Fruit fly (Drosophila melanogaster): ENCODE results near the gene Anp.

dm6 chr3R:30236994-30237393 is 27.2 kb downstream of the Anp start:
- TF ChIP-seq CG10431 (GFP tag; optimal IDR thresholded peaks at IDR 0.05), result no peak
- TF ChIP-seq gt (GFP tag; IDR thresholded peaks at IDR 0.05), result no peak
- no peak for TF ChIP-seq CG2120 (GFP tag; optimal IDR thresholded peaks at IDR 0.05)
- TF ChIP-seq Hand (GFP tag; optimal IDR thresholded peaks at IDR 0.05), result no peak
- no peak for TF ChIP-seq unc-4 (GFP tag; IDR thresholded peaks at IDR 0.05; ENCODE audit: partially characterized antibody)
- TF ChIP-seq Dref (GFP tag; IDR thresholded peaks at IDR 0.05), result no peak
- TF ChIP-seq maf-S (GFP tag; optimal IDR thresholded peaks at IDR 0.05), result no peak
- no peak for TF ChIP-seq Lpt (GFP tag; optimal IDR thresholded peaks at IDR 0.05)
- TF ChIP-seq CG7928 (GFP tag; optimal IDR thresholded peaks at IDR 0.05), result no peak
- TF ChIP-seq org-1 (GFP tag; optimal IDR thresholded peaks at IDR 0.05), result no peak
- no peak for TF ChIP-seq fru (optimal IDR thresholded peaks at IDR 0.05)
- TF ChIP-seq tgo (GFP tag; IDR thresholded peaks at IDR 0.05), result no peak
